Worm (Caenorhabditis elegans): Measurements from ENCODE around the gene F13D11.3.

DNA sequence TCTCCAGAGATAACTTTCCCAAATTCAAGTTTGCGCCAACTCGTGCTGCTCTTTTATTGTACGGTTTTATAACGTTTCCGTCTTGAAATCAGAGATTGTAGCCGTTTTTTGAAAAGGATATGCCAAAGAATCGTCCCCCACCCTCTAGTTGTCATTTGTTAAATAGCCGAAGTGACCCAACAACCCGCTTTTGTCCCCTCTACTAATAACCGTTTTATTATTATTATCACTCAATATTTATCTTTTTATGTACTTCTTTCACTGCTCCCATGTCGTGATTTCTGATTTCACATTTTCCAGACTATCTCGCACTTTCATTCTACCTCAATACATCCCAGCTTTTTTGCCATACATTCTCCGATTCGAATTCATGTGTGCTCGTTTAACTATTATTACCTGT lies 21.3 kb upstream of the F13D11.3 start:
- TF ChIP-seq nhr-237 (tag; optimal IDR thresholded peaks at IDR 0.05) (no peak), unc-62 (GFP tag; optimal IDR thresholded peaks at IDR 0.05) (no peak)
